Worm (Caenorhabditis elegans): ENCODE data around the gene pes-10.
A peak's percentile ranks its signal among the peaks of the same experiment; 100 is the strongest.

Gene pes-10

DNA sequence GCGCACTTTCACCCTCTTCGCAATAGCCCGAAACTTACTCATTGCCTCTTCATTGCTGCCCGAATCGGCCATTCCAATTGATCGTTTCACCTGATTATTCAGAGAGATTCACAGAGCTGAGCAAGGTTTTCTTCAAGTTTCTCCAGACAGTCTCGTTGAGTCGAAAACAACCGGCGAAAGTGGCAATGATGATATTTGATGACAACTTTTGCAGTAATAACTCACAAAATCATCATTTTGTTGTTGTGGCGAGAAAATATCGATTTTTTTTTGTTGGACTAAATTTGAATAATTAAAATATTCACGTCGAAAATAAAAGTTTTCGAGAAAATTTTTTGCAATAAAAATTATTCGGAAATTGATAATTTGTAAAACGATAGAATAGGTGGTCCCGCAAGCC, 18.0 kb upstream of the pes-10 start, which contains the start of gene snf-5:
Gene snf-5 (minus strand): TSS at position 182 of the 400 bp plus-strand sequence.
- no peak for TF ChIP-seq ceh-83 (GFP tag; optimal IDR thresholded peaks at IDR 0.05)
- no peak for TF ChIP-seq nhr-2 (tag; optimal IDR thresholded peaks at IDR 0.05)

DNA sequence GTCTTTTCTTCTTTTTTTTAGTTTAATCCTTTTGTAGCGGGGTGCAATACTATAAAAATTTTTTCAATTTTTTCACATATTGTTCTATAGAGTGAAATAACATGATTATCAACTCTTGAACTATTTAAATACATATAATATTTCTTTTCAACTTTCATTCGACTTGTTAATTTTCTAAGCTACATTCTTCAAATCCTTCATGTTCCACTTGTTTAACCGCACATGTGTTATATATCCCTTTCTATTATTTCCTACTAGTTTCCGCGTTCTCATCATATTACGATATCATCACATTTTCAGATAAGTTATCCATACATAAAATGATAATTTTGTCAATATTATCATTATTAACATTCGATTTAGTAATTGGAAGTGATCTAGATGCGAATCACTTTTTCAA, 8.3 kb upstream of the pes-10 start, which contains the start of gene Y46G5A.29:
Gene Y46G5A.29 (plus strand): TSS at position 301 of the 400 bp plus-strand sequence.
- TF ChIP-seq mep-1 (tag; optimal IDR thresholded peaks at IDR 0.05): no peak
- no peak for TF ChIP-seq zip-8 (tag; optimal IDR thresholded peaks at IDR 0.05)

DNA sequence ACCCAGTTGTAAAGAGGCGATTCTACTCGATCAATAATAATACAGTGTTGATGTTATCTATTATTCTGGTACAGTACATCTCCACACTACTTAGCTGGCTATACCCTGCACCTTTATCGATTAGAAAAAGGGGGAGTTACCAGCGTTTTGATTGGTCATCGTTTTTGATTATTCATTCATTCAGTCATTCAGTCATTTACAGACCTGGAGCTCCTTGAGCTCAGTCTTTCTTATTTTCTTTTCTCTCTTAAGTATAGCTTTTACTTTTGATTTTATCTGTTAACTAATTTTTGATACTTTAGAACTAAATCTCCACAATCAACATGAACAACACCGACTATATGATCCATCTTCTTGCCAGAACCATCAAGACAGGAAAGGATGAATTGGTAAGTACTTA, 2.5 kb upstream of the pes-10 start, which contains the start of gene Y46G5A.28:
Gene Y46G5A.28 (plus strand): TSS at position 301 of the 400 bp plus-strand sequence.
- TF ChIP-seq pha-4 (tag; optimal IDR thresholded peaks at IDR 0.05): no peak
- TF ChIP-seq cnd-1 (tag; optimal IDR thresholded peaks at IDR 0.05): no peak
- no peak for TF ChIP-seq nhr-76 (tag; optimal IDR thresholded peaks at IDR 0.05)
- no peak for TF ChIP-seq sem-2 (GFP tag; optimal IDR thresholded peaks at IDR 0.05)
- no peak for TF ChIP-seq snpc-4 (tag; optimal IDR thresholded peaks at IDR 0.05)
- TF ChIP-seq elt-1 (tag; optimal IDR thresholded peaks at IDR 0.05; ENCODE audit: borderline replicate concordance, insufficient read depth): no peak
- no peak for TF ChIP-seq ceh-83 (GFP tag; optimal IDR thresholded peaks at IDR 0.05)
- no peak for TF ChIP-seq unc-39 (tag; optimal IDR thresholded peaks at IDR 0.05)
- no peak for TF ChIP-seq lin-13 (tag; optimal IDR thresholded peaks at IDR 0.05)
- no peak for TF ChIP-seq ceh-39 (tag; optimal IDR thresholded peaks at IDR 0.05)
- no peak for TF ChIP-seq mab-5 (tag; optimal IDR thresholded peaks at IDR 0.05)
- TF ChIP-seq flh-1 (GFP tag; optimal IDR thresholded peaks at IDR 0.05): no peak
- TF ChIP-seq unc-120 (tag; optimal IDR thresholded peaks at IDR 0.05; ENCODE audit: poor library complexity, severe bottlenecking): no peak
- TF ChIP-seq nhr-237 (tag; optimal IDR thresholded peaks at IDR 0.05): no peak
- TF ChIP-seq nhr-2 (tag; optimal IDR thresholded peaks at IDR 0.05): no peak
- TF ChIP-seq blmp-1 (tag; optimal IDR thresholded peaks at IDR 0.05): no peak
- TF ChIP-seq unc-62 (GFP tag; optimal IDR thresholded peaks at IDR 0.05): no peak
- TF ChIP-seq M03D4.4 (tag; optimal IDR thresholded peaks at IDR 0.05): no peak
- TF ChIP-seq nhr-12 (tag; optimal IDR thresholded peaks at IDR 0.05): no peak
- no peak for TF ChIP-seq zip-8 (tag; optimal IDR thresholded peaks at IDR 0.05)

DNA sequence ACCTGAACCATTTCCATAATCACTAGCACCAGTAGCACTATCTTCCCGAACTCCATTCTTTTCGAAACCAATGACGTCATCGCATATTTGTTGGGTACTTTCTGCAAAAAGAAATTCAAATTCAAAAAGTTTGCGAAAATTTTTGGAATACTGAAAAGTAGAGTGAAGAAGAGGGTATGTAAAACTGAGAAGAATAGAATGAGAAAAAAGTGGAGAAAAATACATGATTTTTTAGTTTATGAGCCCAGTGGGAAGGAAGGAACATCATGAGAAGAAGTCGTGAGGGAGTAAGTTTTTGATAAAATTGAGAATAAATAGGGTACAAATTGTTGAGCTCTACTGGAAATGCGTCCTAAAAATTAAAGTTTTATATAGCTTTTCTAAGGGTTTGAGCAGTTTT, 7.6 kb downstream of the pes-10 start, which contains the start of gene lgc-35:
Gene lgc-35 (minus strand): TSS at position 101 of the 400 bp plus-strand sequence.
- TF ChIP-seq nhr-2 (tag; optimal IDR thresholded peaks at IDR 0.05) (no peak), ceh-83 (GFP tag; optimal IDR thresholded peaks at IDR 0.05) (no peak), zip-8 (tag; optimal IDR thresholded peaks at IDR 0.05) (peak; percentile 14), nhr-12 (tag; optimal IDR thresholded peaks at IDR 0.05) (no peak), unc-39 (tag; optimal IDR thresholded peaks at IDR 0.05) (no peak), nhr-237 (tag; optimal IDR thresholded peaks at IDR 0.05) (no peak), unc-62 (GFP tag; optimal IDR thresholded peaks at IDR 0.05) (no peak), drap-1 (GFP tag; optimal IDR thresholded peaks at IDR 0.05) (no peak)

DNA sequence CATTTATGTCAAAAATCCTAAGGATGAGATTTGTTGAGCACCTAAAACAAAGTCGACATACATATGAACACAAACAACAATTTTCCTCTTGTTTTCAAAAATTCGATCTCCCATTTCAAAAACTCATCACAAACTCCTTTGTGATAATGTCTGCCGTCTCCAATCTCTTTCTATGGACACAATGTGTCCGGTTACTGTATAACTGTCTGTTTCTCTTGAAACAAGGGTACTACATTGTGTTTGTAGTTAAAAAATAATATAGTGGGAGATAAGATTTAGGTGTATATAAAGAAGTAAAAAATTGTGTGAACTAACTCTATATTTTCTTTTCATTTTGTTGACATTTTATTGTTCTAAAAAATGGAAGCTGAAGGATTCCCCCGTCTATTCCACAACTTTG, 17.3 kb downstream of the pes-10 start, which contains the start of gene bcmo-1:
Gene bcmo-1 (plus strand): TSS at position 330 of the 400 bp plus-strand sequence.
- TF ChIP-seq mep-1 (tag; optimal IDR thresholded peaks at IDR 0.05) (no peak), tbx-8 (GFP tag; optimal IDR thresholded peaks at IDR 0.05) (no peak), hlh-1 (tag; optimal IDR thresholded peaks at IDR 0.05) (no peak), sptf-1 (tag; optimal IDR thresholded peaks at IDR 0.05) (no peak), ham-2 (GFP tag; optimal IDR thresholded peaks at IDR 0.05) (no peak), blmp-1 (tag; optimal IDR thresholded peaks at IDR 0.05) (no peak), nhr-12 (tag; optimal IDR thresholded peaks at IDR 0.05) (no peak), ceh-43 (GFP tag; optimal IDR thresholded peaks at IDR 0.05) (no peak), cnd-1 (tag; optimal IDR thresholded peaks at IDR 0.05) (no peak), nhr-76 (tag; optimal IDR thresholded peaks at IDR 0.05) (no peak), pha-4 (tag; optimal IDR thresholded peaks at IDR 0.05) (no peak), sem-2 (GFP tag; optimal IDR thresholded peaks at IDR 0.05) (no peak), nhr-237 (tag; optimal IDR thresholded peaks at IDR 0.05) (no peak), unc-39 (tag; optimal IDR thresholded peaks at IDR 0.05) (no peak), drap-1 (GFP tag; optimal IDR thresholded peaks at IDR 0.05) (no peak), ceh-83 (GFP tag; optimal IDR thresholded peaks at IDR 0.05) (no peak), lsy-2 (tag; optimal IDR thresholded peaks at IDR 0.05) (no peak), elt-3 (tag; optimal IDR thresholded peaks at IDR 0.05) (no peak), elt-1 (tag; optimal IDR thresholded peaks at IDR 0.05; ENCODE audit: borderline replicate concordance, insufficient read depth) (no peak)

DNA sequence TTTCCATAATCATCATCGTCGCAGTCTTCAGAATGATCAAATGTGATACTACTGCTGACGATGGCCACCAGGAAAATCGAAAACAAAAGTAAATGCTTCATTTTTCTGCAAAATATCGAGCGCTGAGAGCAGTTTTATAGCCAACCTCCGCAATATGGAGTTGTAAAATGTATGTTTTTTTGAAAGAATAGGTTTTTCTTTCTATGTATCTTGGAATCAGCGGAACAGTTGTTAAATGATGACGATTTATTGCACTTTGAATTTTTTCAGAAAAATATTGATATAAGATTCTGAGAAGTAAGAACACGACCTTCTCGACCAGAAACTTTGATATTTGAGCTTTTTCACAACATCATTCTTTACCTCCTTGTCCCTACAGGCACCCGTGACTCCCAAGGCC, 18.8 kb downstream of the pes-10 start, which contains the start of gene Y46G5A.23:
Gene Y46G5A.23 (minus strand): TSS at position 101 of the 400 bp plus-strand sequence.
- no peak for TF ChIP-seq elt-1 (tag; optimal IDR thresholded peaks at IDR 0.05; ENCODE audit: borderline replicate concordance, insufficient read depth)
- no peak for TF ChIP-seq lin-32 (GFP tag; optimal IDR thresholded peaks at IDR 0.05)
- TF ChIP-seq lsy-2 (tag; optimal IDR thresholded peaks at IDR 0.05): no peak
- no peak for TF ChIP-seq ham-2 (GFP tag; optimal IDR thresholded peaks at IDR 0.05)
- TF ChIP-seq snpc-4 (tag; optimal IDR thresholded peaks at IDR 0.05): no peak
- TF ChIP-seq unc-39 (tag; optimal IDR thresholded peaks at IDR 0.05): no peak
- no peak for TF ChIP-seq tbx-8 (GFP tag; optimal IDR thresholded peaks at IDR 0.05)
- no peak for TF ChIP-seq unc-120 (tag; optimal IDR thresholded peaks at IDR 0.05; ENCODE audit: poor library complexity, severe bottlenecking)
- no peak for TF ChIP-seq ces-1 (GFP tag; optimal IDR thresholded peaks at IDR 0.05)
- no peak for TF ChIP-seq zip-8 (tag; optimal IDR thresholded peaks at IDR 0.05)
- no peak for TF ChIP-seq elt-3 (tag; optimal IDR thresholded peaks at IDR 0.05)
- no peak for TF ChIP-seq mep-1 (tag; optimal IDR thresholded peaks at IDR 0.05)
- TF ChIP-seq bed-3 (GFP tag; optimal IDR thresholded peaks at IDR 0.05): no peak
- TF ChIP-seq ceh-83 (GFP tag; optimal IDR thresholded peaks at IDR 0.05): no peak
- TF ChIP-seq drap-1 (GFP tag; optimal IDR thresholded peaks at IDR 0.05): no peak
- no peak for TF ChIP-seq lin-13 (tag; optimal IDR thresholded peaks at IDR 0.05)
- no peak for TF ChIP-seq nhr-12 (tag; optimal IDR thresholded peaks at IDR 0.05)

Measured in whole organism, mixed stage, embryonic.